Fruit fly (Drosophila melanogaster) whole organism, embryonic: ENCODE measurements around the gene Lim3.

Experiments
- Blimp-1 ChIP-seq: fragments of 200-800 bp; sonication (Bioruptor generic); optimal IDR thresholded peaks from 3 replicates; lab custom pipeline; 2018; ENCODE audit warnings: missing biosample characterization, missing genetic modification characterization, mild to moderate bottlenecking, moderate library complexity, missing genetic modification reagents
- CG12155 ChIP-seq: fragments of 200-800 bp; sonication (Bioruptor generic); optimal IDR thresholded peaks from 3 replicates; lab custom pipeline; 2016; ENCODE audit warnings: missing biosample characterization, missing genetic modification characterization
- CG17328 ChIP-seq: fragments of 200-800 bp; sonication (Bioruptor generic); IDR thresholded peaks from 2 replicates; pipeline ENCODE4 v1.3.6; 2022; ENCODE audit warnings: missing biosample characterization, missing genetic modification characterization
- Rfx ChIP-seq: fragments of 200-800 bp; sonication (Bioruptor generic); IDR thresholded peaks from 2 replicates; pipeline ENCODE4 v1.3.6; 2022; ENCODE audit warnings: missing biosample characterization, missing genetic modification characterization
- lola ChIP-seq, 3 experiments: fragments of >200 bp in 2 of 3; fragments of 200-800 bp in 1 of 3; sonication (Bioruptor generic) in 1 of 3; optimal IDR thresholded peaks; 2 replicates each; lab custom pipeline; 2017 to 2019; ENCODE audit warnings: missing biosample characterization in 3 of 3, missing genetic modification characterization in 3 of 3, mild to moderate bottlenecking in 1 of 3, moderate library complexity in 1 of 3
- org-1 ChIP-seq: fragments of 200-800 bp; sonication (Bioruptor generic); optimal IDR thresholded peaks from 2 replicates; lab custom pipeline; 2017; ENCODE audit warnings: missing biosample characterization, missing genetic modification characterization
- sug ChIP-seq: fragments of 200-800 bp; optimal IDR thresholded peaks from 2 replicates; lab custom pipeline; 2019; ENCODE audit warnings: missing biosample characterization, mild to moderate bottlenecking, missing genetic modification characterization, moderate library complexity
- vfl ChIP-seq: fragments of 200-800 bp; sonication (Bioruptor generic); optimal IDR thresholded peaks from 2 replicates; lab custom pipeline; 2016; ENCODE audit warnings: missing biosample characterization, missing genetic modification characterization

dm6 chr2L:19135955-19136677 is 27.9 kb upstream of the Lim3 start:
- peak in 1 of 3 experiments; percentile 12 for TF ChIP-seq lola (GFP tag; optimal IDR thresholded peaks at IDR 0.05; lab: Kevin White, UChicago)
- TF ChIP-seq org-1 (GFP tag; lab: Kevin White, UChicago), result no peak
- TF ChIP-seq sug (tag; lab: Kevin White, UChicago), result no peak
- no peak for TF ChIP-seq Rfx (GFP tag; lab: Robert Waterston, UW)
- TF ChIP-seq Blimp-1 (GFP tag; lab: Kevin White, UChicago), result peak; percentile 28
- no peak for TF ChIP-seq CG17328
- no peak for TF ChIP-seq vfl (GFP tag; lab: Kevin White, UChicago)
- no peak for TF ChIP-seq CG12155 (GFP tag; lab: Kevin White, UChicago)
